Worm (Caenorhabditis elegans) whole organism, L4 larva: ENCODE results near the gene sax-2.

Source experiments
- ZK337.2 ChIP-seq: fragments of 200-800 bp; sonication (Bioruptor generic); IDR thresholded peaks from 2 replicates; pipeline ENCODE4 v1.3.6; 2022; ENCODE audit warnings: missing genetic modification reagents, missing genetic modification characterization, missing compliant biosample characterization
- dpl-1 ChIP-seq: fragments of 150-350 bp; optimal IDR thresholded peaks from 2 replicates; lab custom pipeline; 2014; ENCODE audit warnings: missing biosample characterization, missing genetic modification reagents, missing genetic modification characterization
- nhr-77 ChIP-seq: fragments of 150-350 bp; optimal IDR thresholded peaks from 2 replicates; lab custom pipeline; 2014; ENCODE audit warnings: missing biosample characterization, missing genetic modification characterization
- unc-130 ChIP-seq: sonication (generic microtip); optimal IDR thresholded peaks from 2 replicates; lab custom pipeline; 2016; ENCODE audit warnings: missing genetic modification reagents, missing genetic modification characterization, missing compliant biosample characterization

DNA sequence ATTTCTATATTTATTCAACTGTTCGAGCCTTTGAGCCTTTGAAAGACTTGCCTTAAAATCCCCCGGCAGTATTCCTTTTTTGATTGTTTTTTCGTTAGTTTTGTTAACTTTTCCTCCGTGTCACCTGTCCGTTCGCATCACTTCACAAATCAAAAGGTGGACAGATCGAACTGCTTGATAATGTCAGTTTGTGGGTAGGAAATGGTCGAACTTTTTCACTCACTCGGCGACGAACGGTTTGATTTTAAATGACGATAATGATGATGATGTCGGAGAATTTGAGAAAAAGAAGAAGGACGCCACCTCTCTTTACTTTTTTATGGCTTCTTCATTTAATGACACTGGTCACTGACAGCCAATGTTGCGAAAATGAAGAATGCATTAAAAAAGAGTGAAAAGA lies 9.6 kb downstream of the sax-2 start:
- no peak for TF ChIP-seq dpl-1 (GFP tag; lab: Kevin White, UChicago)
- no peak for TF ChIP-seq ZK337.2 (GFP tag; lab: Robert Waterston, UW)
- TF ChIP-seq nhr-77 = no peak
- no peak for TF ChIP-seq unc-130
